Fruit fly (Drosophila melanogaster) whole organism, embryonic: Measurements from ENCODE around the gene heph.

Experiments
- Atf-2 ChIP-seq: fragments of 200-800 bp; sonication (Bioruptor generic); optimal IDR thresholded peaks from 2 replicates; lab custom pipeline; 2016; ENCODE audit warnings: missing biosample characterization, missing genetic modification characterization
- Bteb2 ChIP-seq: fragments of 200-800 bp; sonication (Bioruptor generic); optimal IDR thresholded peaks from 2 replicates; lab custom pipeline; 2016; ENCODE audit warnings: missing biosample characterization, missing genetic modification characterization
- CG12391 ChIP-seq: fragments of 200-800 bp; sonication (Bioruptor generic); optimal IDR thresholded peaks from 3 replicates; lab custom pipeline; 2018; ENCODE audit warnings: missing biosample characterization, mild to moderate bottlenecking, missing genetic modification characterization, moderate library complexity
- CG12942 ChIP-seq: fragments of 200-800 bp; sonication (Bioruptor generic); optimal IDR thresholded peaks from 3 replicates; lab custom pipeline; 2016; ENCODE audit warnings: missing biosample characterization, missing genetic modification characterization
- CG16863 ChIP-seq: fragments of 200-800 bp; sonication (Bioruptor generic); optimal IDR thresholded peaks from 3 replicates; lab custom pipeline; 2016; ENCODE audit warnings: missing biosample characterization, missing genetic modification characterization
- CG17186 ChIP-seq: fragments of 200-800 bp; sonication (Bioruptor generic); optimal IDR thresholded peaks from 3 replicates; lab custom pipeline; 2017; ENCODE audit warnings: missing biosample characterization, missing genetic modification reagents, missing genetic modification characterization
- CG17385 ChIP-seq: fragments of 200-800 bp; sonication (Bioruptor generic); optimal IDR thresholded peaks from 3 replicates; lab custom pipeline; 2018; ENCODE audit warnings: missing biosample characterization, mild to moderate bottlenecking, missing genetic modification characterization
- CG17912 ChIP-seq: fragments of 200-800 bp; sonication (Bioruptor generic); optimal IDR thresholded peaks from 2 replicates; lab custom pipeline; 2018; ENCODE audit warnings: missing biosample characterization, mild to moderate bottlenecking, missing genetic modification characterization
- CG2678 ChIP-seq: fragments of 200-800 bp; sonication (Bioruptor generic); optimal IDR thresholded peaks from 3 replicates; lab custom pipeline; 2019; ENCODE audit warnings: missing biosample characterization, mild to moderate bottlenecking, missing genetic modification characterization, moderate library complexity
- CG30431 ChIP-seq: fragments of 200-800 bp; sonication (Bioruptor generic); optimal IDR thresholded peaks from 2 replicates; lab custom pipeline; 2017; ENCODE audit warnings: missing biosample characterization, missing genetic modification characterization
- CG32532 ChIP-seq: fragments of 200-800 bp; sonication (Bioruptor generic); IDR thresholded peaks from 2 replicates; pipeline ENCODE4 v1.3.6; 2022; ENCODE audit warnings: missing biosample characterization, missing genetic modification characterization
- CG3407 ChIP-seq: fragments of 200-800 bp; sonication (Bioruptor generic); optimal IDR thresholded peaks from 2 replicates; lab custom pipeline; 2018; ENCODE audit warnings: missing biosample characterization, mild to moderate bottlenecking, missing genetic modification characterization
- CG42726 ChIP-seq: fragments of 200-800 bp; sonication (Bioruptor generic); IDR thresholded peaks from 2 replicates; pipeline ENCODE4 v1.3.6; 2022; ENCODE audit warnings: missing biosample characterization, missing genetic modification characterization; ENCODE audit not compliant: partially characterized antibody
- CG4820 ChIP-seq: fragments of 200-800 bp; sonication (Bioruptor generic); optimal IDR thresholded peaks from 3 replicates; lab custom pipeline; 2016; ENCODE audit warnings: missing biosample characterization, missing genetic modification characterization
- CG6765 ChIP-seq: fragments of 200-800 bp; sonication (Bioruptor generic); optimal IDR thresholded peaks from 3 replicates; lab custom pipeline; 2017; ENCODE audit warnings: missing biosample characterization, mild to moderate bottlenecking, missing genetic modification characterization
- CG8089 ChIP-seq: fragments of 200-800 bp; sonication (Bioruptor generic); optimal IDR thresholded peaks from 3 replicates; lab custom pipeline; 2016; ENCODE audit warnings: missing biosample characterization, missing genetic modification characterization
- CG9797 ChIP-seq: fragments of 200-800 bp; sonication (Bioruptor generic); optimal IDR thresholded peaks from 3 replicates; lab custom pipeline; 2018; ENCODE audit warnings: missing biosample characterization, mild to moderate bottlenecking, missing genetic modification characterization
- CrebB ChIP-seq: fragments of 200-800 bp; sonication (Bioruptor generic); optimal IDR thresholded peaks from 3 replicates; lab custom pipeline; 2018; ENCODE audit warnings: missing biosample characterization, mild to moderate bottlenecking, missing genetic modification characterization
- D19B ChIP-seq: fragments of 200-800 bp; sonication (Bioruptor generic); optimal IDR thresholded peaks from 2 replicates; lab custom pipeline; 2017; ENCODE audit warnings: missing biosample characterization, mild to moderate bottlenecking, missing genetic modification characterization
- Dp ChIP-seq: fragments of 200-800 bp; sonication (Bioruptor generic); optimal IDR thresholded peaks from 2 replicates; lab custom pipeline; 2018; ENCODE audit warnings: missing biosample characterization, mild to moderate bottlenecking, missing genetic modification characterization, moderate library complexity
- Dref ChIP-seq: fragments of 200-800 bp; sonication (Bioruptor generic); IDR thresholded peaks from 2 replicates; pipeline ENCODE4 v1.3.6; 2022; ENCODE audit warnings: missing biosample characterization, missing genetic modification characterization
- HHEX ChIP-seq: fragments of 200-800 bp; sonication (Bioruptor generic); optimal IDR thresholded peaks from 3 replicates; lab custom pipeline; 2017; ENCODE audit warnings: missing biosample characterization, mild to moderate bottlenecking, missing genetic modification characterization, missing genetic modification reagents
- Hr3 ChIP-seq: fragments of 200-800 bp; sonication (Bioruptor generic); optimal IDR thresholded peaks from 3 replicates; lab custom pipeline; 2016; ENCODE audit warnings: missing biosample characterization, missing genetic modification characterization
- MESR4 ChIP-seq: fragments of 200-800 bp; sonication (Bioruptor generic); optimal IDR thresholded peaks from 2 replicates; lab custom pipeline; 2018; ENCODE audit warnings: missing biosample characterization, mild to moderate bottlenecking, missing genetic modification characterization, moderate library complexity
- MTF-1 ChIP-seq: fragments of 200-800 bp; sonication (Bioruptor generic); optimal IDR thresholded peaks from 2 replicates; lab custom pipeline; 2018; ENCODE audit warnings: missing biosample characterization, mild to moderate bottlenecking, missing genetic modification characterization, borderline replicate concordance
- Mrtf ChIP-seq: fragments of 200-800 bp; sonication (Bioruptor generic); IDR thresholded peaks from 3 replicates; pipeline ENCODE4 v1.3.6; 2022; ENCODE audit warnings: missing biosample characterization, missing genetic modification characterization
- Myb ChIP-seq: fragments of 200-800 bp; sonication (Bioruptor generic); optimal IDR thresholded peaks from 2 replicates; lab custom pipeline; 2016; ENCODE audit warnings: missing biosample characterization, missing genetic modification characterization
- NK7.1 ChIP-seq: fragments of 200-800 bp; sonication (Bioruptor generic); optimal IDR thresholded peaks from 3 replicates; lab custom pipeline; 2016; ENCODE audit warnings: missing biosample characterization, missing genetic modification characterization
- bcd ChIP-seq: fragments of 200-800 bp; sonication (Bioruptor generic); optimal IDR thresholded peaks from 2 replicates; lab custom pipeline; 2017; ENCODE audit warnings: missing biosample characterization, mild to moderate bottlenecking, missing genetic modification characterization
- bsh ChIP-seq, 2 experiments: fragments of 200-800 bp; sonication (Bioruptor generic); optimal IDR thresholded peaks; 2 replicates each; lab custom pipeline; 2017 to 2018; ENCODE audit warnings: mild to moderate bottlenecking in 2 of 2, missing biosample characterization in 2 of 2, missing genetic modification characterization in 2 of 2, moderate library complexity in 1 of 2
- btn ChIP-seq: fragments of 200-800 bp; sonication (Bioruptor generic); optimal IDR thresholded peaks from 2 replicates; lab custom pipeline; 2016; ENCODE audit warnings: missing biosample characterization, missing genetic modification characterization
- cas ChIP-seq: fragments of 200-800 bp; sonication (Bioruptor generic); IDR thresholded peaks from 2 replicates; pipeline ENCODE4 v1.3.6; 2022; ENCODE audit warnings: missing biosample characterization, missing genetic modification characterization
- chn ChIP-seq: fragments of 200-800 bp; sonication (Bioruptor generic); optimal IDR thresholded peaks from 2 replicates; lab custom pipeline; 2016; ENCODE audit warnings: missing biosample characterization, missing genetic modification characterization
- ci ChIP-seq: fragments of 200-800 bp; sonication (Bioruptor generic); IDR thresholded peaks from 3 replicates; pipeline ENCODE4 v1.3.6; 2022; ENCODE audit warnings: missing biosample characterization, missing genetic modification characterization
- crc ChIP-seq: fragments of 200-800 bp; sonication (Bioruptor generic); optimal IDR thresholded peaks from 2 replicates; lab custom pipeline; 2016; ENCODE audit warnings: missing biosample characterization, missing genetic modification characterization
- grn ChIP-seq: fragments of 200-800 bp; sonication (Bioruptor generic); optimal IDR thresholded peaks from 3 replicates; lab custom pipeline; 2017; ENCODE audit warnings: missing biosample characterization, missing genetic modification characterization
- hth ChIP-seq: fragments of >200 bp; optimal IDR thresholded peaks from 2 replicates; lab custom pipeline; 2017; ENCODE audit warnings: inconsistent platforms
- klu ChIP-seq: fragments of 200-800 bp; sonication (Bioruptor generic); IDR thresholded peaks from 2 replicates; pipeline ENCODE4 v1.3.6; 2022; ENCODE audit warnings: missing biosample characterization, missing genetic modification characterization
- lola ChIP-seq, 3 experiments: fragments of >200 bp in 2 of 3; fragments of 200-800 bp in 1 of 3; sonication (Bioruptor generic) in 1 of 3; optimal IDR thresholded peaks; 2 replicates each; lab custom pipeline; 2017 to 2019; ENCODE audit warnings: missing biosample characterization in 3 of 3, missing genetic modification characterization in 3 of 3, mild to moderate bottlenecking in 1 of 3, moderate library complexity in 1 of 3
- psq ChIP-seq: fragments of 200-800 bp; sonication (Bioruptor generic); optimal IDR thresholded peaks from 2 replicates; lab custom pipeline; 2017; ENCODE audit warnings: missing biosample characterization, missing genetic modification characterization
- pum ChIP-seq: fragments of 200-800 bp; sonication (Bioruptor generic); optimal IDR thresholded peaks from 2 replicates; lab custom pipeline; 2016; ENCODE audit warnings: missing biosample characterization, missing genetic modification characterization
- sc ChIP-seq, 3 experiments: fragments of >200 bp in 2 of 3; fragments of 200-800 bp in 1 of 3; sonication (Bioruptor generic) in 1 of 3; optimal IDR thresholded peaks; 2 replicates in 2 of 3; 3 replicates in 1 of 3; lab custom pipeline; 2017; ENCODE audit warnings: mild to moderate bottlenecking in 1 of 3, missing biosample characterization in 1 of 3, missing genetic modification characterization in 1 of 3, missing genetic modification reagents in 1 of 3
- sisA ChIP-seq: fragments of 200-800 bp; sonication (Bioruptor generic); IDR thresholded peaks from 2 replicates; pipeline ENCODE4 v1.3.6; 2022; ENCODE audit warnings: missing biosample characterization, missing genetic modification characterization
- slou ChIP-seq: fragments of 200-800 bp; sonication (Bioruptor generic); optimal IDR thresholded peaks from 3 replicates; lab custom pipeline; 2016; ENCODE audit warnings: missing biosample characterization, missing genetic modification characterization
- slp2 ChIP-seq: fragments of 200-800 bp; sonication (Bioruptor generic); optimal IDR thresholded peaks from 2 replicates; lab custom pipeline; 2016; ENCODE audit warnings: missing biosample characterization, missing genetic modification characterization
- so ChIP-seq: fragments of 200-800 bp; sonication (Bioruptor generic); IDR thresholded peaks from 3 replicates; pipeline ENCODE4 v1.3.6; 2022; ENCODE audit warnings: missing biosample characterization, missing genetic modification characterization
- sqz ChIP-seq: fragments of 200-800 bp; sonication (Bioruptor generic); optimal IDR thresholded peaks from 3 replicates; lab custom pipeline; 2018; ENCODE audit warnings: missing biosample characterization, mild to moderate bottlenecking, missing genetic modification characterization
- tap ChIP-seq: fragments of 200-800 bp; optimal IDR thresholded peaks from 3 replicates; lab custom pipeline; 2019; ENCODE audit warnings: missing biosample characterization, mild to moderate bottlenecking, missing genetic modification characterization, moderate library complexity
- tio ChIP-seq: fragments of 200-800 bp; sonication (Bioruptor generic); optimal IDR thresholded peaks from 2 replicates; lab custom pipeline; 2017; ENCODE audit warnings: missing biosample characterization, missing genetic modification characterization, inconsistent platforms
- wek ChIP-seq: fragments of 200-800 bp; sonication (Bioruptor generic); optimal IDR thresholded peaks from 3 replicates; lab custom pipeline; 2018; ENCODE audit warnings: missing biosample characterization, mild to moderate bottlenecking, missing genetic modification characterization, moderate library complexity
- wor ChIP-seq: fragments of 200-800 bp; sonication (Bioruptor generic); IDR thresholded peaks from 2 replicates; pipeline ENCODE4 v1.3.6; 2022; ENCODE audit warnings: missing biosample characterization, missing genetic modification characterization

heph gene

dm6 chr3R:31941580-31941979, 73.7 kb downstream of the heph start (continued):
- TF ChIP-seq wor (peak; percentile 66), bsh (GFP tag; optimal IDR thresholded peaks at IDR 0.05; lab: Kevin White, UChicago) (peak; percentile 72 to 81), Dref (GFP tag; lab: Robert Waterston, UW) (no peak), wek (GFP tag; lab: Kevin White, UChicago) (no peak), so (peak; percentile 70; the same call in 1 of the 3 replicates), CG17912 (GFP tag; lab: Kevin White, UChicago) (no peak), klu (GFP tag; lab: Robert Waterston, UW) (no peak), btn (GFP tag; lab: Kevin White, UChicago) (peak; percentile 10), CG12942 (GFP tag; lab: Kevin White, UChicago) (peak; percentile 19), Atf-2 (peak; percentile 14), CG17385 (GFP tag; lab: Kevin White, UChicago) (peak; percentile 71), Myb (GFP tag; lab: Kevin White, UChicago) (no peak), Mrtf (GFP tag; lab: Robert Waterston, UW) (peak; percentile 51; the same call in 1 of the 3 replicates), chn (GFP tag; lab: Kevin White, UChicago) (peak; percentile 44), psq (GFP tag; lab: Kevin White, UChicago) (no peak), pum (no peak), CG12391 (tag; lab: Kevin White, UChicago) (peak; percentile 77), NK7.1 (GFP tag; lab: Kevin White, UChicago) (no peak), CG8089 (GFP tag; lab: Kevin White, UChicago) (no peak), MTF-1 (GFP tag; lab: Kevin White, UChicago) (no peak), slp2 (GFP tag; lab: Kevin White, UChicago) (no peak), lola (GFP tag; optimal IDR thresholded peaks at IDR 0.05; lab: Kevin White, UChicago) (peak in 1 of 3 experiments; percentile 20), CG9797 (GFP tag; lab: Kevin White, UChicago) (no peak), D19B (GFP tag; lab: Kevin White, UChicago) (no peak), hth (lab: Kevin White, UChicago) (no peak), CG16863 (GFP tag; lab: Kevin White, UChicago) (peak; percentile 34), CG32532 (GFP tag; lab: Robert Waterston, UW) (no peak), bcd (GFP tag; lab: Kevin White, UChicago) (peak; percentile 31), ci (GFP tag; lab: Robert Waterston, UW) (peak; percentile 88), Hr3 (peak; percentile 45), grn (GFP tag; lab: Kevin White, UChicago) (no peak), CG17186 (GFP tag; lab: Kevin White, UChicago) (no peak), Dp (GFP tag; lab: Kevin White, UChicago) (no peak), CG42726 (GFP tag; lab: Robert Waterston, UW) (no peak), CG6765 (GFP tag; lab: Kevin White, UChicago) (no peak), CG30431 (no peak), sisA (GFP tag; lab: Robert Waterston, UW) (peak; percentile 75), CG4820 (GFP tag; lab: Kevin White, UChicago) (peak; percentile 49), sqz (GFP tag; lab: Kevin White, UChicago) (peak; percentile 83), HHEX (GFP tag; lab: Kevin White, UChicago) (peak; percentile 51), tap (tag; lab: Kevin White, UChicago) (peak; percentile 82), CG3407 (no peak), slou (GFP tag; lab: Kevin White, UChicago) (no peak), CrebB (tag; lab: Kevin White, UChicago) (no peak), crc (GFP tag; lab: Kevin White, UChicago) (no peak), tio (no peak), MESR4 (GFP tag; lab: Kevin White, UChicago) (no peak), CG2678 (tag; lab: Kevin White, UChicago) (peak; percentile 82), cas (GFP tag; lab: Robert Waterston, UW) (no peak), Bteb2 (GFP tag; lab: Kevin White, UChicago) (peak; percentile 14), sc (optimal IDR thresholded peaks at IDR 0.05; lab: Kevin White, UChicago) (no peak), sc (GFP tag; optimal IDR thresholded peaks at IDR 0.05; lab: Kevin White, UChicago) (no peak)
